Worm (Caenorhabditis elegans): ENCODE results near the gene srj-26.

DNA sequence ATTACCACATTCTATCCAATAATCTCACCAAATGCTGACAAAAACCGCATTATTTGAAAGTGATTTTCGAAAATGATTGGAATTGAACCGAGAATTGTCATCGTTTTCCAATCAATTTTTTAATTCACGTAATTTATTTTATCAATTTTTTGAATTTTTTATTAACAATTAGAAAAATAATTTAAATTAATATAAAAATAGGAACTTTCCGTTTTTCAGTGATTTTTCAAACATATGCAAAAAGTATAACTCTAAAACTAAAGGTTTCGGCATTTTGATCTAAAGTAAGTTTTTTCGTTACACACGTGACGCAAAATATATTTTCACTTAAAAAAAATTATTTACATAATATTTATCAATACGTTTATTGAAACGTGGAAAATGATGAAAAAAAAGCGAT, 26.7 kb upstream of the srj-26 start, which contains the start of gene Y51A2B.6:
- no peak for TF ChIP-seq him-1 (tag; optimal IDR thresholded peaks at IDR 0.05)
- TF ChIP-seq dao-5 (tag; optimal IDR thresholded peaks at IDR 0.05): no peak
- TF ChIP-seq W03F9.2 (tag; optimal IDR thresholded peaks at IDR 0.05): no peak

Measured in whole organism, L4/young adult.